Fruit fly (Drosophila melanogaster): ENCODE data around the gene ArgRS.
A peak's percentile ranks its signal among the peaks of the same experiment; 100 is the strongest.

ArgRS gene

DNA sequence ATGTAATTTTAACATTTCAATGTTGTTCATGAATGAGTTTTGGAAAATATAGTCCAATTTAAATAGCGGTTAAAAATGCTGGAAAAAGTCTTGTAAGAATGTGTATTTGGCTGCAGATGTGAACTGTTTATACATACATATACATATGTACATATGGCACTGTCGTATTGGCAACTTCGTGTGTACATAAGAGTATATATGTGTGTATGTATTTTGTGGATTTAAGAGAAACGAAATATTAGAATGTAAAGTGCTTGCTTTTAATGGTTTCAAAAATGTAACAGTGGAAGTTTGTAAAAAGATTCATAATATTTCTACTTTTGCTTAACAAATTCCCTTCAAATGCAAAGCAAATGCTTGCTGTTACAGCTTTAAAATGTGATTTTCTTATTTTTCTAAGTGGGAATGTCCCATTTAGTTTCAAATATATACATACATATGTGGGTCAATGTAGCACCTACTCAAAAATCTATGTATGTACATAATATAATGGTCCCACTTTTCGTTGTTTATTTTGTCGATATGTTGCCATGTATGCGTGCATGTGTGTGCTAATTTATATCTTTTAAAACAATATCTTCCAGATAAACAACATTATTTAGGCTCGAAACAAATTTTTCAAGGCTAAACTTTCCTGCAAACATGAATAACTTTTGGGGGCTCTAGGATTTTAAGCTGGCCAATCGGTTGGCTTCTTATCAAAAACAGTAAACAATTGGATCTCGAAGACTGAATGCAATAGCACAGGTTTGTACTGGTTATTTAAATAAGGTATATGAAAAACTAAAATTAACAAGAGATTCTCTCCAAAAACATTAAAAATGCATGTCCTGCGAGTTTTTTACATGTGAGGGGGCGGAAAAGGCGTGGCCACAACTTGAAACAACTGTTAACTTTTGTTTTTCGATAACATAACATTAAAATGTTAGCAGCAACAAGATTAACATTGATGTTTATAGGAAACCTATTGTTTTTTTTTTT is 27.1 kb upstream of the ArgRS start (continued):
- TF ChIP-seq CG5953 (GFP tag; IDR thresholded peaks at IDR 0.05) (0 out of 2 replicates have a peak, but pooled peaks have one; percentile 9), CG7556 (GFP tag; optimal IDR thresholded peaks at IDR 0.05) (peak; percentile 69), Atf6 (GFP tag; IDR thresholded peaks at IDR 0.05) (peak; percentile 78), CG13624 (GFP tag; optimal IDR thresholded peaks at IDR 0.05) (peak; percentile 47), CG6272 (GFP tag; IDR thresholded peaks at IDR 0.05) (no peak), CG6683 (GFP tag; optimal IDR thresholded peaks at IDR 0.05) (peak; percentile 74), nerfin-1 (tag; optimal IDR thresholded peaks at IDR 0.05) (peak; percentile 51), Stat92E (GFP tag; optimal IDR thresholded peaks at IDR 0.05) (no peak), hkb (optimal IDR thresholded peaks at IDR 0.05) (no peak), hkb (GFP tag; IDR thresholded peaks at IDR 0.05) (peak; percentile 79), rib (GFP tag; IDR thresholded peaks at IDR 0.05) (peak; percentile 20; the same call in 1 of the 2 replicates), Nf-YC (tag; optimal IDR thresholded peaks at IDR 0.05) (no peak), CG16863 (GFP tag; optimal IDR thresholded peaks at IDR 0.05) (peak; percentile 51), CG32532 (GFP tag; IDR thresholded peaks at IDR 0.05) (peak; percentile 16; the same call in 1 of the 2 replicates), CG8290 (GFP tag; optimal IDR thresholded peaks at IDR 0.05) (peak; percentile 7), CG8290 (tag; optimal IDR thresholded peaks at IDR 0.05) (peak in 1 of 2 experiments; percentile 40), Xbp1 (GFP tag; optimal IDR thresholded peaks at IDR 0.05) (peak; percentile 11), disco-r (GFP tag; optimal IDR thresholded peaks at IDR 0.05) (peak; percentile 27), Dip3 (GFP tag; optimal IDR thresholded peaks at IDR 0.05) (peak; percentile 35), H15 (GFP tag; IDR thresholded peaks at IDR 0.05) (no peak), maf-S (GFP tag; optimal IDR thresholded peaks at IDR 0.05) (peak; percentile 52), p53 (GFP tag; optimal IDR thresholded peaks at IDR 0.05) (no peak), CG13296 (GFP tag; optimal IDR thresholded peaks at IDR 0.05) (peak; percentile 94), CHES-1-like (GFP tag; optimal IDR thresholded peaks at IDR 0.05) (peak; percentile 43), ash1 (GFP tag; optimal IDR thresholded peaks at IDR 0.05) (peak; percentile 60), Tbp (GFP tag; optimal IDR thresholded peaks at IDR 0.05) (no peak), salm (tag; optimal IDR thresholded peaks at IDR 0.05) (peak; percentile 41), CG2116 (GFP tag; optimal IDR thresholded peaks at IDR 0.05) (peak; percentile 56), Side (GFP tag; optimal IDR thresholded peaks at IDR 0.05) (peak; percentile 31), gce (GFP tag; IDR thresholded peaks at IDR 0.05) (peak; percentile 25; the same call in 1 of the 3 replicates), CG14710 (tag; optimal IDR thresholded peaks at IDR 0.05) (peak; percentile 28), CG4854 (GFP tag; optimal IDR thresholded peaks at IDR 0.05) (peak; percentile 50), CG2889 (GFP tag; IDR thresholded peaks at IDR 0.05) (no peak), Xrp1 (GFP tag; IDR thresholded peaks at IDR 0.05) (peak; percentile 38; the same call in 1 of the 2 replicates), schlank (tag; optimal IDR thresholded peaks at IDR 0.05) (peak; percentile 62), CG10462 (GFP tag; optimal IDR thresholded peaks at IDR 0.05) (peak; percentile 18), NfI (GFP tag; optimal IDR thresholded peaks at IDR 0.05) (no peak), HmgD (GFP tag; optimal IDR thresholded peaks at IDR 0.05) (no peak), Hr51 (GFP tag; optimal IDR thresholded peaks at IDR 0.05) (peak in 1 of 2 experiments; percentile 49), CkIIα-i1 (GFP tag; IDR thresholded peaks at IDR 0.05) (0 out of 2 replicates have a peak, but pooled peaks have one; percentile 10), sim (GFP tag; IDR thresholded peaks at IDR 0.05) (no peak), Pdp1 (GFP tag; optimal IDR thresholded peaks at IDR 0.05) (peak in 1 of 2 experiments; percentile 23), CG32767 (GFP tag; IDR thresholded peaks at IDR 0.05) (peak; percentile 16; the same call in 1 of the 2 replicates), repo (GFP tag; optimal IDR thresholded peaks at IDR 0.05) (peak; percentile 51), prd (optimal IDR thresholded peaks at IDR 0.05) (no peak), prd (GFP tag; IDR thresholded peaks at IDR 0.05) (0 out of 3 replicates have a peak, but pooled peaks have one; percentile 20), D (optimal IDR thresholded peaks at IDR 0.05) (no peak), D (GFP tag; optimal IDR thresholded peaks at IDR 0.05) (peak; percentile 49), eyg (GFP tag; optimal IDR thresholded peaks at IDR 0.05) (peak; percentile 54)
